Worm (Caenorhabditis elegans): ENCODE measurements around the gene F36H5.18.

DNA sequence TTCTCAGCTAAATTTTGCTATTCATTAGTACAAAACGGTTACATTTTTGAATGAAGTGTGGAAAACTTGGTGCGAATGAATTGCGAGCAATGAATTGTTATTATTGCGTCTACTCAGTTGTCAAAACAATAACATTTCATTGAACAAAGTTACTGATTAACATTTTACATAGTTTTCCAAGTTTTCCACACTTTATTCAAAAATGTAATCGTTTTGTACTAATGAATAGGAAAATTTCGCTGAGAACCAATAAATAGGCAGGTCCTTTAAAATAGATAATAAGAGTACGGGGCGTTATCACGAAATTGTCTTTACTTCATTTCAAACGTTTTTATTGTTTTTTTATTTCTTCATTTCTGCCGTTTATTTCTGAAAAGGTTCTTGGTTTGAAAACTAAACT is 22.8 kb downstream of the F36H5.18 start, which contains the start of gene math-4:
- TF ChIP-seq lin-39 (tag; optimal IDR thresholded peaks at IDR 0.05) (no peak), unc-39 (tag; optimal IDR thresholded peaks at IDR 0.05) (no peak), nhr-11 (tag; optimal IDR thresholded peaks at IDR 0.05) (no peak), unc-62 (GFP tag; optimal IDR thresholded peaks at IDR 0.05) (no peak), mdl-1 (tag; optimal IDR thresholded peaks at IDR 0.05) (no peak), tbx-2 (tag; optimal IDR thresholded peaks at IDR 0.05) (no peak), ceh-9 (tag; optimal IDR thresholded peaks at IDR 0.05) (no peak)
